Fruit fly (Drosophila melanogaster) whole organism, wandering third instar larva: ENCODE results near the gene trem.

ENCODE experiments used
- Abd-B ChIP-seq: fragments of >200 bp; optimal IDR thresholded peaks from 2 replicates; lab custom pipeline; 2017; ENCODE audit warnings: missing biosample characterization, missing genetic modification characterization
- CG32264 ChIP-seq: fragments of 200-800 bp; sonication (Bioruptor generic); optimal IDR thresholded peaks from 2 replicates; lab custom pipeline; 2016; ENCODE audit warnings: missing biosample characterization, missing genetic modification characterization
- CG9705 ChIP-seq: fragments of 200-800 bp; sonication (Bioruptor generic); optimal IDR thresholded peaks from 2 replicates; lab custom pipeline; 2018; ENCODE audit warnings: missing biosample characterization, mild to moderate bottlenecking, missing genetic modification characterization
- CrebA ChIP-seq: fragments of 200-800 bp; sonication (Bioruptor generic); optimal IDR thresholded peaks from 2 replicates; lab custom pipeline; 2016; ENCODE audit warnings: missing biosample characterization, mild to moderate bottlenecking, missing genetic modification characterization, borderline replicate concordance
- Dfd ChIP-seq: fragments of >200 bp; optimal IDR thresholded peaks from 2 replicates; lab custom pipeline; 2017; ENCODE audit warnings: missing biosample characterization, missing genetic modification characterization
- Dif ChIP-seq: fragments of 200-275, 200-300 bp; sonication (Bioruptor generic); optimal IDR thresholded peaks from 2 replicates; lab custom pipeline; 2018; ENCODE audit warnings: missing biosample characterization, missing genetic modification characterization; ENCODE audit not compliant: partially characterized antibody
- GATAd ChIP-seq: sonication (Bioruptor generic); optimal IDR thresholded peaks from 2 replicates; lab custom pipeline; 2016; ENCODE audit warnings: missing biosample characterization, missing genetic modification characterization
- HLH106 ChIP-seq: fragments of 200-800 bp; optimal IDR thresholded peaks from 3 replicates; lab custom pipeline; 2019; ENCODE audit warnings: missing biosample characterization, mild to moderate bottlenecking, missing genetic modification characterization, moderate library complexity
- Hnf4 ChIP-seq: fragments of 200-800 bp; sonication (Bioruptor generic); optimal IDR thresholded peaks from 2 replicates; lab custom pipeline; 2016; ENCODE audit warnings: missing biosample characterization, mild to moderate bottlenecking, missing genetic modification characterization
- Hr78 ChIP-seq: fragments of >200 bp; optimal IDR thresholded peaks from 2 replicates; lab custom pipeline; 2017; ENCODE audit warnings: missing biosample characterization, missing genetic modification characterization
- Hr83 ChIP-seq: fragments of 200-300 bp; sonication (Bioruptor generic); optimal IDR thresholded peaks from 2 replicates; lab custom pipeline; 2016; ENCODE audit warnings: missing biosample characterization, mild to moderate bottlenecking, missing genetic modification characterization, moderate library complexity; ENCODE audit not compliant: poor library complexity, severe bottlenecking
- Jra ChIP-seq: sonication (Bioruptor generic); optimal IDR thresholded peaks from 2 replicates; lab custom pipeline; 2016; ENCODE audit warnings: missing biosample characterization, missing genetic modification characterization
- Mio ChIP-seq: sonication (Bioruptor generic); optimal IDR thresholded peaks from 2 replicates; lab custom pipeline; 2016; ENCODE audit warnings: missing biosample characterization, missing genetic modification characterization
- Myc ChIP-seq: fragments of >200 bp; optimal IDR thresholded peaks from 2 replicates; lab custom pipeline; 2017
- N ChIP-seq: fragments of >200 bp; optimal IDR thresholded peaks from 2 replicates; lab custom pipeline; 2018; ENCODE audit warnings: missing biosample characterization, missing external identifiers, missing genetic modification characterization
- OdsH ChIP-seq: fragments of 200-800 bp; sonication (Bioruptor generic); optimal IDR thresholded peaks from 2 replicates; lab custom pipeline; 2016; ENCODE audit warnings: missing biosample characterization, mild to moderate bottlenecking, missing genetic modification characterization
- Rel ChIP-seq, 2 experiments: fragments of 200-800 bp; sonication (Bioruptor generic) in 1 of 2; optimal IDR thresholded peaks; 2 replicates in 1 of 2; 3 replicates in 1 of 2; lab custom pipeline; 2016 to 2019; ENCODE audit warnings: mild to moderate bottlenecking in 2 of 2, missing biosample characterization in 2 of 2, missing genetic modification characterization in 2 of 2, moderate library complexity in 1 of 2
- Sp1 ChIP-seq: fragments of 200-800 bp; sonication (Bioruptor generic); optimal IDR thresholded peaks from 3 replicates; lab custom pipeline; 2019; ENCODE audit warnings: missing biosample characterization, mild to moderate bottlenecking, missing genetic modification characterization, moderate library complexity
- Vsx2 ChIP-seq: fragments of 200-300, 225-300 bp; sonication (Bioruptor generic); optimal IDR thresholded peaks from 2 replicates; lab custom pipeline; 2018; ENCODE audit warnings: missing biosample characterization, missing genetic modification characterization; ENCODE audit not compliant: partially characterized antibody
- br ChIP-seq: fragments of 200-800 bp; sonication (Bioruptor generic); optimal IDR thresholded peaks from 2 replicates; lab custom pipeline; 2016; ENCODE audit warnings: missing biosample characterization, missing genetic modification characterization
- brk ChIP-seq: fragments of 200-800 bp; sonication (Bioruptor generic); optimal IDR thresholded peaks from 2 replicates; lab custom pipeline; 2016; ENCODE audit warnings: missing biosample characterization, mild to moderate bottlenecking, missing genetic modification characterization
- dl ChIP-seq, 2 experiments: fragments of 175-275, 200-275 bp in 1 of 2; fragments of 200-275 bp in 1 of 2; sonication (Bioruptor generic); optimal IDR thresholded peaks; lab custom pipeline; 2018; ENCODE audit warnings: mild to moderate bottlenecking in 2 of 2, missing biosample characterization in 2 of 2, missing genetic modification characterization in 2 of 2, moderate library complexity in 2 of 2; ENCODE audit not compliant: partially characterized antibody in 2 of 2, insufficient read depth in 1 of 2
- dmrt93B ChIP-seq: fragments of 200-800 bp; sonication (Bioruptor generic); optimal IDR thresholded peaks from 2 replicates; lab custom pipeline; 2018; ENCODE audit warnings: missing biosample characterization, mild to moderate bottlenecking, missing genetic modification characterization
- dsf ChIP-seq: sonication (Bioruptor generic); optimal IDR thresholded peaks from 2 replicates; lab custom pipeline; 2016; ENCODE audit warnings: missing biosample characterization, missing genetic modification characterization, borderline replicate concordance
- ey ChIP-seq: fragments of 200-800 bp; sonication (Bioruptor generic); optimal IDR thresholded peaks from 2 replicates; lab custom pipeline; 2016; ENCODE audit warnings: missing biosample characterization, missing genetic modification characterization
- foxo ChIP-seq, 2 experiments: fragments of 200-800 bp; sonication (Bioruptor generic); optimal IDR thresholded peaks; 2 replicates in 1 of 2; 3 replicates in 1 of 2; lab custom pipeline; 2016 to 2017; ENCODE audit warnings: missing biosample characterization in 2 of 2, missing genetic modification characterization in 2 of 2
- fru ChIP-seq: fragments of 200-800 bp; sonication (Bioruptor generic); optimal IDR thresholded peaks from 3 replicates; lab custom pipeline; 2016; ENCODE audit warnings: missing biosample characterization, mild to moderate bottlenecking, missing genetic modification characterization
- h ChIP-seq: fragments of 200-800 bp; sonication (Bioruptor generic); optimal IDR thresholded peaks from 3 replicates; lab custom pipeline; 2016; ENCODE audit warnings: missing biosample characterization, mild to moderate bottlenecking, missing genetic modification characterization
- jim ChIP-seq: fragments of 175-275, 200-325 bp; sonication (Bioruptor generic); optimal IDR thresholded peaks from 2 replicates; lab custom pipeline; 2016; ENCODE audit warnings: missing biosample characterization, mild to moderate bottlenecking, missing genetic modification characterization
- lola ChIP-seq: fragments of >200 bp; optimal IDR thresholded peaks from 2 replicates; lab custom pipeline; 2017; ENCODE audit warnings: missing biosample characterization, missing genetic modification characterization
- pan ChIP-seq: fragments of >200 bp; optimal IDR thresholded peaks from 2 replicates; lab custom pipeline; 2017
- psq ChIP-seq: fragments of 200-800 bp; sonication (Bioruptor generic); optimal IDR thresholded peaks from 3 replicates; lab custom pipeline; 2017; ENCODE audit warnings: missing biosample characterization, mild to moderate bottlenecking, missing genetic modification characterization, moderate library complexity
- rgr ChIP-seq: fragments of 200-800 bp; sonication (Bioruptor generic); optimal IDR thresholded peaks from 3 replicates; lab custom pipeline; 2016; ENCODE audit warnings: missing biosample characterization, mild to moderate bottlenecking, missing genetic modification characterization
- sage ChIP-seq: fragments of 200-800 bp; sonication (Bioruptor generic); optimal IDR thresholded peaks from 2 replicates; lab custom pipeline; 2016; ENCODE audit warnings: missing biosample characterization, mild to moderate bottlenecking, missing genetic modification characterization
- sv ChIP-seq: fragments of 200-800 bp; sonication (Bioruptor generic); optimal IDR thresholded peaks from 3 replicates; lab custom pipeline; 2016; ENCODE audit warnings: missing biosample characterization, missing genetic modification characterization
- tai ChIP-seq: sonication (Bioruptor generic); optimal IDR thresholded peaks from 2 replicates; lab custom pipeline; 2016; ENCODE audit warnings: missing biosample characterization, missing genetic modification characterization
- usp ChIP-seq: fragments of >200 bp; optimal IDR thresholded peaks from 2 replicates; lab custom pipeline; 2017; ENCODE audit warnings: missing biosample characterization, missing genetic modification characterization
- woc ChIP-seq: sonication (Bioruptor generic); optimal IDR thresholded peaks from 2 replicates; lab custom pipeline; 2016; ENCODE audit warnings: missing biosample characterization, mild to moderate bottlenecking, missing genetic modification characterization

The trem gene

dm6 chr3R:20006617-20007016 is 24.5 kb downstream of the trem start:
- TF ChIP-seq CG32264, result no peak
- no peak for TF ChIP-seq sage
- no peak for TF ChIP-seq ey (GFP tag; lab: Kevin White, UChicago)
- TF ChIP-seq Dfd (GFP tag; lab: Kevin White, UChicago), result no peak
- no peak for TF ChIP-seq dmrt93B (GFP tag; lab: Kevin White, UChicago)
- TF ChIP-seq CrebA, result no peak
- TF ChIP-seq h (GFP tag; lab: Kevin White, UChicago), result no peak
- TF ChIP-seq dsf (GFP tag; lab: Kevin White, UChicago), result no peak
- no peak for TF ChIP-seq GATAd (GFP tag; lab: Kevin White, UChicago)
- no peak for TF ChIP-seq dl (GFP tag; optimal IDR thresholded peaks at IDR 0.05; lab: Kevin White, UChicago; ENCODE audit: insufficient read depth in 1 of 2, partially characterized antibody in 2 of 2)
- TF ChIP-seq Myc (lab: Kevin White, UChicago), result no peak
- no peak for TF ChIP-seq Hnf4 (GFP tag; lab: Kevin White, UChicago)
- TF ChIP-seq br (GFP tag; lab: Kevin White, UChicago), result no peak
- TF ChIP-seq Hr78 (GFP tag; lab: Kevin White, UChicago), result no peak
- no peak for TF ChIP-seq pan (lab: Kevin White, UChicago)
- no peak for TF ChIP-seq Rel (GFP tag; optimal IDR thresholded peaks at IDR 0.05; lab: Kevin White, UChicago)
- TF ChIP-seq Rel (tag; optimal IDR thresholded peaks at IDR 0.05; lab: Kevin White, UChicago), result no peak
- TF ChIP-seq lola (GFP tag; lab: Kevin White, UChicago), result no peak
- TF ChIP-seq, all 38 proteins: peak for 0

- TF ChIP-seq Dfd (GFP tag; lab: Kevin White, UChicago), result no peak
- no peak for TF ChIP-seq tai (GFP tag; lab: Kevin White, UChicago)
- no peak for TF ChIP-seq Myc (lab: Kevin White, UChicago)
- no peak for TF ChIP-seq dsf (GFP tag; lab: Kevin White, UChicago)
- TF ChIP-seq HLH106, result no peak
- no peak for TF ChIP-seq CG32264
- no peak for TF ChIP-seq Jra (GFP tag; lab: Kevin White, UChicago)
Observed at dm6 chr3R:20004697-20005096, 26.4 kb downstream of the trem start.

- TF ChIP-seq jim (GFP tag; lab: Kevin White, UChicago) (no peak), Myc (lab: Kevin White, UChicago) (no peak), N (GFP tag; lab: Kevin White, UChicago) (no peak), Dfd (GFP tag; lab: Kevin White, UChicago) (no peak), CrebA (no peak), Hnf4 (GFP tag; lab: Kevin White, UChicago) (peak; percentile 6), dsf (GFP tag; lab: Kevin White, UChicago) (no peak), woc (GFP tag; lab: Kevin White, UChicago) (peak; percentile 78), foxo (GFP tag; optimal IDR thresholded peaks at IDR 0.05; lab: Kevin White, UChicago) (peak in 1 of 2 experiments; percentile 31), Dif (no peak), lola (GFP tag; lab: Kevin White, UChicago) (no peak), pan (lab: Kevin White, UChicago) (no peak), Abd-B (GFP tag; lab: Kevin White, UChicago) (no peak), ey (GFP tag; lab: Kevin White, UChicago) (no peak), sv (GFP tag; lab: Kevin White, UChicago) (no peak), Rel (GFP tag; optimal IDR thresholded peaks at IDR 0.05; lab: Kevin White, UChicago) (no peak), Rel (tag; optimal IDR thresholded peaks at IDR 0.05; lab: Kevin White, UChicago) (no peak), sage (no peak), Jra (GFP tag; lab: Kevin White, UChicago) (no peak), OdsH (GFP tag; lab: Kevin White, UChicago) (peak; percentile 9), dmrt93B (GFP tag; lab: Kevin White, UChicago) (peak; percentile 26), rgr (peak; percentile 17), GATAd (GFP tag; lab: Kevin White, UChicago) (no peak), fru (GFP tag; lab: Kevin White, UChicago) (peak; percentile 44), Hr78 (GFP tag; lab: Kevin White, UChicago) (no peak), brk (no peak), psq (peak; percentile 37), Hr83 (no peak), Sp1 (GFP tag; lab: Kevin White, UChicago) (peak; percentile 43), Mio (GFP tag; lab: Kevin White, UChicago) (no peak), Vsx2 (GFP tag; lab: Kevin White, UChicago) (no peak), CG32264 (no peak), dl (GFP tag; optimal IDR thresholded peaks at IDR 0.05; lab: Kevin White, UChicago; ENCODE audit: insufficient read depth in 1 of 2, partially characterized antibody in 2 of 2) (no peak), h (GFP tag; lab: Kevin White, UChicago) (peak; percentile 23), tai (GFP tag; lab: Kevin White, UChicago) (no peak), br (GFP tag; lab: Kevin White, UChicago) (peak; percentile 8), CG9705 (GFP tag; lab: Kevin White, UChicago) (no peak), usp (GFP tag; lab: Kevin White, UChicago) (no peak), HLH106 (peak; percentile 38)
Observed at dm6 chr3R:20001595-20001997, 29.5 kb downstream of the trem start.
